Worm (Caenorhabditis elegans) whole organism, midembryonic: ENCODE data around the gene arrd-14.

ENCODE experiments used
- T22C8.4 ChIP-seq: fragments of 200-800 bp; sonication (Bioruptor generic); IDR thresholded peaks from 2 replicates; pipeline ENCODE4 v1.3.6; 2022; ENCODE audit warnings: missing genetic modification characterization, missing compliant biosample characterization
- cog-1 ChIP-seq: sonication (generic microtip); optimal IDR thresholded peaks from 2 replicates; lab custom pipeline; 2016; ENCODE audit warnings: missing genetic modification characterization, missing compliant biosample characterization
- flt-1 ChIP-seq: fragments of 200-800 bp; sonication (Bioruptor generic); IDR thresholded peaks from 2 replicates; pipeline ENCODE4 v1.3.6; 2022; ENCODE audit warnings: missing genetic modification characterization, missing compliant biosample characterization
- klf-2 ChIP-seq: fragments of 200-800 bp; sonication (Bioruptor generic); conservative IDR thresholded peaks from 2 replicates; pipeline ENCODE4 v1.3.6; 2022; ENCODE audit warnings: missing genetic modification reagents, missing genetic modification characterization, missing compliant biosample characterization
- med-1 ChIP-seq: sonication (generic microtip); optimal IDR thresholded peaks from 2 replicates; lab custom pipeline; 2017; ENCODE audit warnings: missing genetic modification characterization, mild to moderate bottlenecking, missing compliant biosample characterization, antibody characterized with exemption, missing genetic modification reagents; ENCODE audit not compliant: insufficient read depth
- ref-1 ChIP-seq: fragments of 200-800 bp; sonication (Bioruptor generic); conservative IDR thresholded peaks from 2 replicates; pipeline ENCODE4 v1.3.6; 2022; ENCODE audit warnings: missing genetic modification reagents, missing genetic modification characterization, missing compliant biosample characterization
- tab-1 ChIP-seq: fragments of 200-800 bp; sonication (Bioruptor generic); IDR thresholded peaks from 2 replicates; pipeline ENCODE4 v1.3.6; 2022; ENCODE audit warnings: missing genetic modification characterization, missing compliant biosample characterization
- ztf-23 ChIP-seq: fragments of 200-800 bp; sonication (Bioruptor generic); IDR thresholded peaks from 2 replicates; pipeline ENCODE4 v1.3.6; 2022; ENCODE audit warnings: missing genetic modification reagents, missing genetic modification characterization, missing compliant biosample characterization
- ztf-29 ChIP-seq: fragments of 200-800 bp; sonication (Bioruptor generic); IDR thresholded peaks from 2 replicates; pipeline ENCODE4 v1.3.6; 2022; ENCODE audit warnings: missing genetic modification reagents, missing genetic modification characterization, missing compliant biosample characterization

Gene arrd-14

DNA sequence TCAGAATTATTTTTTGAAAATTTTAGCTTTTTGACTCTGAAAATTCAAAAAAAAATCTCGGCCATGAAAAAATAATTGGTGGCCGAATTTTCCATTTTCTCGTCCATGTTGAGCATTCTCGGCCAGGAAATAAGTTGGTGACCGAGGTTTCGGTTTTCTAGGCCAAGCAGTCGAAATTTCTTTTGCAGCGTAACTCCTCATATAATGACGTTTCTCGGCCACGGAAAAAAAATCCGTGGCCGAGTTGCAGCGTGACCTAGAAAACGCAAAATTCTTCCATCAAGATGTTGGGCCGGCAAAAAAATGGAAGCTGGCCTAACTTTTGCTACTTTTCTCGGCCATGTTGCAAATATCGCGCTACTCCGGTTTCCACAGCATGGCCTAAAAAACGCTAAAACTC, 2.0 kb upstream of the arrd-14 start:
- TF ChIP-seq T22C8.4 (GFP tag; lab: Robert Waterston, UW): no peak
- no peak for TF ChIP-seq cog-1 (tag; lab: Kevin White, UChicago)

DNA sequence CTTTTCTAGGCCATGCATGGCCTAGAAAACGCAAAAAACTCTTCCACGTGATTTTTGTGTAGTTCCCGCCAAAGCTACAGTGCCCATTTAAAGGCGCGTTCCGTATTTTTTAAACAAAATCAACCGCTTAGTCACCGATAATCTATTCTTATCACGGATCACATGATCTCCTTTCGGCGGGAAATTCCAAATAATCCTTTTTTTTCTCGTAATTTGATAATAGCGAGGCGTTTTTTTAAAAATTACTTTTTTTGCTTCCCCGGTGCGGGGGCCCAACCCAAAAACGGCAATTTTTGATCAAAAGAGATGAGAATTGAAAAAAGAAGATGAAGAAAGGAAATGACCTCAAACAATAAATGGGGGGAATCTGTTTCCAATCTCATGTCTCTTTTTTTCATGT, 1.1 kb upstream of the arrd-14 start:
- TF ChIP-seq tab-1 (no peak), T22C8.4 (GFP tag; lab: Robert Waterston, UW) (no peak), flt-1 (no peak), ztf-23 (GFP tag; lab: Robert Waterston, UW) (no peak), klf-2 (no peak), cog-1 (tag; lab: Kevin White, UChicago) (no peak), ref-1 (no peak), ztf-29 (GFP tag; lab: Robert Waterston, UW) (no peak), med-1 (GFP tag; lab: Kevin White, UChicago) (no peak)

DNA sequence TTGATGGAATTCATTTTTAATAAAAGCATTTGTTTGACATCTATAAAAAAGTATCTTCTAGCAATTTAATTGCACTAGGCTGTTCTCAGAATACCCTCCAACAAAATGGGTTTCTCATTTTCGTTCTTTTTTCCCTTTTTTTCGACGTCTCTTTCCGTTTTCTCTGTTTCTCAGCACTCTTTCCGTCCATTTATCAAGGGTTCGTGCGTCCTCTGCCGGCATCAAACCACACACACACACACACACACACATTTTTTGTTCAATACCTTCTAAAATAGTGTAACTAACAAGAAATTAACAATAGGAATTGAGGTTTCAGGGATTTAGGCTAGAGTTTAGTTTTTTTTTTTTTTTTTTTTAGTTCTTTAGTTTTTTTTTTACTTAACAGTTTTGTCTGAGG, 4.1 kb downstream of the arrd-14 start:
- TF ChIP-seq ref-1 (no peak), flt-1 (no peak), med-1 (GFP tag; lab: Kevin White, UChicago) (no peak), cog-1 (tag; lab: Kevin White, UChicago) (no peak), klf-2 (no peak), tab-1 (no peak), ztf-23 (GFP tag; lab: Robert Waterston, UW) (no peak), T22C8.4 (GFP tag; lab: Robert Waterston, UW) (no peak), ztf-29 (GFP tag; lab: Robert Waterston, UW) (no peak)

DNA sequence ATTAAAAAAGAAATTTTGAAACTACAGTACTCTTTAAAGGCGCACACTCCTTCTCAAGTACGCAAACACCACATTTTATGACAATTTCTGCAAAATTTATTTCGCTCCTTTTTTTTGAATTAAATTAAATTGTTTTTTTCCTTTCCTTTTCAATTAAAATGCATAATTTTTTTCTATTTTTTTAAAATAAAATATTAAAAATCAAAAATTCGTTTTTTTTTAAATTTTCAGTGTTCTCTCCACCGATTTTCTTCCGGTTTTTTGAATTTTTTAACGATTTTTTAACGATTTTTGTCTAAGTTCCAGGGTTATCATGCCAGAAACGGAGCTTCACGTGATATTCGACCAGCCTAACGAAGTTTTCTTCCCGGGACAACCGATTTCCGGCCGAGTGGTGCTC, 6.0 kb downstream of the arrd-14 start, which contains the start of gene arrd-13:
TSS of gene arrd-13 (plus strand) at position 301 of the 400 bp plus-strand sequence.
- no peak for TF ChIP-seq T22C8.4 (GFP tag; lab: Robert Waterston, UW)
- TF ChIP-seq ref-1: no peak
- TF ChIP-seq ztf-29 (GFP tag; lab: Robert Waterston, UW): no peak
- TF ChIP-seq med-1 (GFP tag; lab: Kevin White, UChicago): no peak
- no peak for TF ChIP-seq cog-1 (tag; lab: Kevin White, UChicago)
- no peak for TF ChIP-seq ztf-23 (GFP tag; lab: Robert Waterston, UW)
- no peak for TF ChIP-seq klf-2
- no peak for TF ChIP-seq tab-1
- TF ChIP-seq flt-1: no peak

DNA sequence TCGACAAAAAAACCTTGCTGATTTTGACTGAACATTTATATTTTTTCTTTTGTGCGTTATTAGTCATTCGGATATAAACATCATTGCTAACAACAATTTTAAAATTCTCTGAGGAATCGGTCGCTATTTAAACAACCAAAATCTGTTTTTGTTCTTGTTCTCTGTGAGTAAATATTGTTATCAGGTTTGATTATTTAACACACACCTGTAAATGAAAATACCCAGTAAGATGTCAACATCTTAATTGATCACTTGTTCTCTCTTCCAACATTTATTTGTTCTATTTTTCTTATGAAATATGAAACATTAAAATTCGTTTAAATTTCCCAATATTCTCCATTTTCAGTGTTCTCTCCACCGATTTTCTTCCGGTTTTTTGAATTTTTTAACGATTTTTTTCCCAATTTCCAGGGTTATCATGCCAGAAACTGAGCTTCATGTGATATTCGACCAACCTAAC, 10.9 kb downstream of the arrd-14 start, which contains the start of gene arrd-11:
TSS of gene arrd-11 (plus strand) at position 410 of the 460 bp plus-strand sequence.
- TF ChIP-seq ztf-23 (GFP tag; lab: Robert Waterston, UW): no peak
- TF ChIP-seq tab-1: no peak
- TF ChIP-seq med-1 (GFP tag; lab: Kevin White, UChicago): no peak
- no peak for TF ChIP-seq flt-1

DNA sequence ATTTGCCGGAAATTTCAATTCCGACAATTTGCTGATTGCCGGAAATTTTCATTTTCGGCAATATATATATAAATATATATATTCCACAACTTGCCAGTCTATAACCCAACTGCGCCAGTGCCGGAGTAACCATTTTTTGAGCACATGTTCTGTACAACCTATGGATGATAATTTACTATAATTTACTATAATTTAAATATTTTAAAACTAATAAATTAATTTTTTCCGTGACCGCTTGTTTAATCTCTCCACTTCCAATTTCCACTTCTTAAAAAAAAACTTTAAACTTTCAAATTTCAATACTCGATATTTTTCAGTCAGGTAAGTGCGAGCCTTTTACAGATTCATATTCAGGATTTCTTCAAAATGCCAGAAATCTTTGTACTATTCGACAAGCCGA, 13.8 kb downstream of the arrd-14 start, which contains the start of gene arrd-12:
TSS of gene arrd-12 (plus strand) at position 301 of the 400 bp plus-strand sequence.
- no peak for TF ChIP-seq tab-1
- no peak for TF ChIP-seq flt-1
- TF ChIP-seq med-1 (GFP tag; lab: Kevin White, UChicago): no peak
- TF ChIP-seq ztf-29 (GFP tag; lab: Robert Waterston, UW): no peak
- TF ChIP-seq ref-1: no peak
- TF ChIP-seq ztf-23 (GFP tag; lab: Robert Waterston, UW): no peak
- no peak for TF ChIP-seq T22C8.4 (GFP tag; lab: Robert Waterston, UW)
- TF ChIP-seq klf-2: no peak
- TF ChIP-seq cog-1 (tag; lab: Kevin White, UChicago): no peak

DNA sequence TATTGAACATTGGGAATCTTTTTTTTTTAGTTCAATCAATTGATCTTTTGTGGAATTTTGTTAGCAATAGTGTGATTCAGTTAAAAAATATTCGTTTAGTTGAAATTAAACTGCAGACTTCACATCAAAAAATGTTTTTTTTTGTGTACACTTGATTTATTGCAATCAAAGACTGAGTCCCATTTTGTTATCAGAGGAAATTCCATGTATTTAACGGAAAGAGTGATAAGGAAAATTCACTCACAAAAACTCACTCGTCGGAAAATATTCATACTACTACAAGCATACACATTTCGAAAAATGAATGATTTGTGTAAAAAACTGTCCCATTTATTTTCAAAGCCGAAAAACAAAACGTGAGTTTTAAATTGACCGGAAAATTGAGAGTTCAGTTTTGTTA, 19.2 kb downstream of the arrd-14 start, which contains the start of gene C01B9.1:
TSS of gene C01B9.1 (plus strand) at position 241 of the 400 bp plus-strand sequence.
- no peak for TF ChIP-seq med-1 (GFP tag; lab: Kevin White, UChicago)
- TF ChIP-seq tab-1: no peak
- no peak for TF ChIP-seq ztf-29 (GFP tag; lab: Robert Waterston, UW)
- no peak for TF ChIP-seq cog-1 (tag; lab: Kevin White, UChicago)
- no peak for TF ChIP-seq T22C8.4 (GFP tag; lab: Robert Waterston, UW)
- no peak for TF ChIP-seq ztf-23 (GFP tag; lab: Robert Waterston, UW)
- TF ChIP-seq klf-2: no peak
- no peak for TF ChIP-seq flt-1

DNA sequence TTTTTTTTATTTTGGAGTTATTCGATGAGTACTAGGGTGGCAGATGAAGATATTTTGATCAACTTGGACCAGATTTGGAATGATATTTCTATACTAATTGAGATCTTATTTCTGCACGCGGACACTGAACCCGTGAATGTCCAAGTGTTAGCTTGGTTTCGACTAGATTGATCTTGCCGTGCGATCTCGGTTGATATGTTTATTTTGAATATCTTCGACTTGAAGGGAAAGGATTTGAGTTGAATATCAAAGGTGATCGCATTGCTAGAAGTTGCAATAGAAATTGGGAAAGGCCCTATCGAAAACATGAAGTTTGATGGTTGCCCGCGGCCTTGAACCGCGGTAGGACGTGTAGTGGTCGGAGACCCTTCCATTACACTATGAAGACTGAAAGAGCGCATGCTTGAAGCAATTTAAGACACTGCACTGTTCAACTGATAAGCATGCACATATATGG, 28.7 kb downstream of the arrd-14 start:
- TF ChIP-seq klf-2 (no peak), ztf-23 (GFP tag; lab: Robert Waterston, UW) (no peak), med-1 (GFP tag; lab: Kevin White, UChicago) (no peak), flt-1 (no peak), T22C8.4 (GFP tag; lab: Robert Waterston, UW) (no peak), tab-1 (no peak), ref-1 (no peak), cog-1 (tag; lab: Kevin White, UChicago) (no peak)

DNA sequence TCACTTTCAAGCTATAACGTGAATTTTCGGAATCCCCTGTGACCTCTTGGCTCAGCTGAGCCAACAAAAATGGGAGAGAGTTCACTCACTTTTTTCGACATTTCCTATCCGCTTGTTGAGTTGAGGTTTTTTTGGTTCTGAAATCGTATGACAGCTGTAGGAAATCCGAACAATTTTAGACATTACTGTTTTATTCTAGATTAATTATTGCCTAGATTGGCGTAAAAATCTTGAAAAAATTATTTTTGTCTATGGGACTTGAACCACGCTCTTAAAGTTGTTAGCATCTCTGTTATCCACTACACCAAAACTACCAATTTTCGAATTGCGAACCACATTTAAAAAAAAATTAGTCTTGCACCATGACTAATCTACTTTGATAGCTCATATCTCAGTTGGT, 31.8 kb downstream of the arrd-14 start, which contains the start of gene C01B9.4:
TSS of gene C01B9.4 (minus strand) at position 101 of the 400 bp plus-strand sequence.
- no peak for TF ChIP-seq klf-2
- TF ChIP-seq flt-1: no peak
- TF ChIP-seq ztf-23 (GFP tag; lab: Robert Waterston, UW): no peak
- no peak for TF ChIP-seq tab-1
- no peak for TF ChIP-seq ref-1
- no peak for TF ChIP-seq T22C8.4 (GFP tag; lab: Robert Waterston, UW)
- TF ChIP-seq cog-1 (tag; lab: Kevin White, UChicago): no peak
- TF ChIP-seq med-1 (GFP tag; lab: Kevin White, UChicago): no peak
- no peak for TF ChIP-seq ztf-29 (GFP tag; lab: Robert Waterston, UW)

DNA sequence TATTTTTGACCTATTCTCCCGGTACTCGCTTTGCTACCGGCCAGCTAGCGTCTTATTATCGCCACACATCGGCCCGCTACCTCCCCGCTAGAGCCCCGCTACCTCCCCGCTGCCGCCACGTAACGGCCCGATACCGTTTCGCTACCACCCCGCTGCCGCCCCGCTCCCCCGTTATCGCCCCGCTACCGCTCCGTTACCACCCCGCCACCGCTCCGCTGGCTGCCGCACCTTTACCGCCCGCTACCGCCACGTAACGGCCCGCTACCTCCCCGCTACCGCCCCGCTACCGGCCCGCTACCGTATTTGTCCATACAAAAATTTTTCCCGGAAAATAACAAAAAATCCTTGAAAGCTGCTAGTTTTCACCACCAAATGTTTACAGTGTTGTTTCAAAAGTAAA, 33.5 kb downstream of the arrd-14 start:
- TF ChIP-seq cog-1 (tag; lab: Kevin White, UChicago) (no peak), ztf-23 (GFP tag; lab: Robert Waterston, UW) (0 out of 2 replicates have a peak, but pooled peaks have one; percentile 26), med-1 (GFP tag; lab: Kevin White, UChicago) (no peak), tab-1 (no peak)
